Worm (Caenorhabditis elegans): Measurements from ENCODE around the gene set-21.
A peak's percentile ranks its signal among the peaks of the same experiment; 100 is the strongest.

set-21 gene

DNA sequence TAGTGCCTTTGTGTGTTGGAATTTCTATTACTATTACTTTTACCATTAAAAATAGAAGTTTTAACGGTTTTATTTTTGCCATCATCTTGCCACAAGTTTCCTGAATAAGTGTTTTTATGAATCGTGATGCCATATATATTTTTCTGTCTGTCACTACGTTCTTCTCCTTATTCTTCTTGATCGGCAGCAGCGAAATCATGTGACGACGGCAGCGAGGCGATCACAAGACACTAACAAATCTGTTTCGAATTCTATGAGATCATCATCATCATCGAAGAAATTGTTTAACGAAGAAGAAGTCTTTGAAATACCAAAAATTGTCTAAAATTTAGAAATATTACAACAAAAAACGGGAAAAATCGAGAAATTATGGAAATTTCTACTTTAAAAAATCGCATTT lies 11.8 kb downstream of the set-21 start:
- TF ChIP-seq lin-15B (tag; optimal IDR thresholded peaks at IDR 0.05) (no peak), dsc-1 (tag; optimal IDR thresholded peaks at IDR 0.05) (peak; percentile 51), ets-5 (GFP tag; IDR thresholded peaks at IDR 0.05) (no peak), snu-23 (GFP tag; optimal IDR thresholded peaks at IDR 0.05) (peak; percentile 87), skn-1 (tag; optimal IDR thresholded peaks at IDR 0.05) (peak; percentile 67), C34B4.2 (tag; optimal IDR thresholded peaks at IDR 0.05) (no peak), hlh-17 (GFP tag; optimal IDR thresholded peaks at IDR 0.05; ENCODE audit: borderline replicate concordance) (no peak), nhr-90 (tag; optimal IDR thresholded peaks at IDR 0.05; ENCODE audit: poor library complexity) (peak; percentile 82), xbp-1 (tag; optimal IDR thresholded peaks at IDR 0.05) (peak; percentile 6), efl-3 (GFP tag; optimal IDR thresholded peaks at IDR 0.05) (no peak), pax-3 (tag; optimal IDR thresholded peaks at IDR 0.05) (peak; percentile 37), egl-27 (tag; optimal IDR thresholded peaks at IDR 0.05) (no peak), lsy-2 (tag; optimal IDR thresholded peaks at IDR 0.05) (peak; percentile 64 to 71), pqm-1 (tag; optimal IDR thresholded peaks at IDR 0.05) (no peak), zag-1 (tag; optimal IDR thresholded peaks at IDR 0.05) (no peak), alr-1 (tag; optimal IDR thresholded peaks at IDR 0.05; ENCODE audit: borderline replicate concordance) (no peak), elt-2 (tag; optimal IDR thresholded peaks at IDR 0.05) (no peak), ceh-63 (GFP tag; optimal IDR thresholded peaks at IDR 0.05) (no peak), mdl-1 (tag; optimal IDR thresholded peaks at IDR 0.05) (peak in 1 of 2 experiments; percentile 78), blmp-1 (tag; optimal IDR thresholded peaks at IDR 0.05) (peak; percentile 88), nhr-20 (tag; optimal IDR thresholded peaks at IDR 0.05) (peak; percentile 85), ztf-4 (tag; optimal IDR thresholded peaks at IDR 0.05) (peak; percentile 39), ceh-88 (GFP tag; IDR thresholded peaks at IDR 0.05) (no peak), nhr-19 (GFP tag; conservative IDR thresholded peaks at IDR 0.05) (peak; percentile 61), egl-13 (tag; optimal IDR thresholded peaks at IDR 0.05) (no peak), irx-1 (tag; optimal IDR thresholded peaks at IDR 0.05) (no peak), nhr-28 (tag; optimal IDR thresholded peaks at IDR 0.05) (no peak), nhr-47 (tag; optimal IDR thresholded peaks at IDR 0.05) (peak; percentile 66), aha-1 (tag; optimal IDR thresholded peaks at IDR 0.05) (no peak), nhr-11 (tag; optimal IDR thresholded peaks at IDR 0.05) (peak; percentile 1), lir-3 (tag; optimal IDR thresholded peaks at IDR 0.05; ENCODE audit: poor library complexity) (peak; percentile 24), vab-15 (tag; optimal IDR thresholded peaks at IDR 0.05) (no peak), mep-1 (tag; optimal IDR thresholded peaks at IDR 0.05) (peak; percentile 54), nhr-77 (tag; optimal IDR thresholded peaks at IDR 0.05) (no peak), ceh-82 (tag; optimal IDR thresholded peaks at IDR 0.05) (peak in 1 of 3 experiments; percentile 5), unc-30 (tag; optimal IDR thresholded peaks at IDR 0.05) (no peak), lin-13 (GFP tag; optimal IDR thresholded peaks at IDR 0.05) (peak; percentile 46), swsn-7 (tag; optimal IDR thresholded peaks at IDR 0.05) (peak; percentile 38), C16A3.4 (tag; optimal IDR thresholded peaks at IDR 0.05) (peak; percentile 60), dpl-1 (GFP tag; optimal IDR thresholded peaks at IDR 0.05) (peak; percentile 16 to 54 (median 33)), nhr-76 (tag; optimal IDR thresholded peaks at IDR 0.05) (no peak), fkh-8 (tag; optimal IDR thresholded peaks at IDR 0.05) (no peak), ceh-8 (GFP tag; optimal IDR thresholded peaks at IDR 0.05) (no peak), aly-2 (tag; optimal IDR thresholded peaks at IDR 0.05) (no peak), elt-3 (tag; optimal IDR thresholded peaks at IDR 0.05) (peak in 2 of 6 experiments; percentile 55 to 92), lin-14 (GFP tag; optimal IDR thresholded peaks at IDR 0.05) (peak; percentile 82), sox-4 (tag; optimal IDR thresholded peaks at IDR 0.05) (peak; percentile 37), nhr-85 (tag) (peak; percentile 96), ama-1 (optimal IDR thresholded peaks at IDR 0.05) (no peak), C04F5.9 (tag; optimal IDR thresholded peaks at IDR 0.05) (no peak), hpl-2 (GFP tag; optimal IDR thresholded peaks at IDR 0.05) (no peak), unc-130 (tag; optimal IDR thresholded peaks at IDR 0.05) (peak; percentile 85), ces-1 (GFP tag; optimal IDR thresholded peaks at IDR 0.05) (no peak), hlh-4 (tag; optimal IDR thresholded peaks at IDR 0.05) (no peak)

Data from whole organism, L1 larva.